Worm (Caenorhabditis elegans) whole organism, late embryonic: ENCODE data around the gene aat-3.

Source experiments
- C08G9.2 ChIP-seq: sonication (generic microtip); optimal IDR thresholded peaks from 2 replicates; lab custom pipeline; 2016; ENCODE audit warnings: mild to moderate bottlenecking, missing genetic modification characterization, moderate library complexity, missing compliant biosample characterization
- C38D4.7 ChIP-seq: fragments of 200-800 bp; sonication (Bioruptor generic); optimal IDR thresholded peaks from 2 replicates; lab custom pipeline; 2018; ENCODE audit warnings: mild to moderate bottlenecking, missing genetic modification characterization, moderate library complexity, missing compliant biosample characterization
- F13H6.1 ChIP-seq: sonication (generic microtip); optimal IDR thresholded peaks from 2 replicates; lab custom pipeline; 2016; ENCODE audit warnings: missing genetic modification characterization, missing compliant biosample characterization
- K09A11.1 ChIP-seq: sonication (generic microtip); optimal IDR thresholded peaks from 2 replicates; lab custom pipeline; 2017; ENCODE audit warnings: antibody characterized with exemption, mild to moderate bottlenecking, missing genetic modification characterization, missing compliant biosample characterization; ENCODE audit not compliant: insufficient read depth
- T23F11.4 ChIP-seq: fragments of 200-800 bp; sonication (Bioruptor generic); optimal IDR thresholded peaks from 2 replicates; lab custom pipeline; 2018; ENCODE audit warnings: mild to moderate bottlenecking, missing genetic modification characterization, missing compliant biosample characterization
- Y22D7AL.16 ChIP-seq: sonication (generic microtip); optimal IDR thresholded peaks from 2 replicates; lab custom pipeline; 2016; ENCODE audit warnings: missing genetic modification characterization, missing compliant biosample characterization
- ama-1 ChIP-seq: fragments of 150-350 bp; optimal IDR thresholded peaks from 2 replicates; lab custom pipeline; 2014
- ceh-14 ChIP-seq: sonication (generic microtip); optimal IDR thresholded peaks from 2 replicates; lab custom pipeline; 2016; ENCODE audit warnings: missing genotype, missing genetic modification characterization, missing compliant biosample characterization
- ceh-18 ChIP-seq: sonication (generic microtip); optimal IDR thresholded peaks from 2 replicates; lab custom pipeline; 2016; ENCODE audit warnings: missing genetic modification characterization, missing compliant biosample characterization
- ceh-19 ChIP-seq: fragments of 200-800 bp; sonication (Bioruptor generic); optimal IDR thresholded peaks from 2 replicates; lab custom pipeline; 2018; ENCODE audit warnings: mild to moderate bottlenecking, missing genetic modification characterization, missing compliant biosample characterization
- ceh-2 ChIP-seq: sonication (generic microtip); optimal IDR thresholded peaks from 2 replicates; lab custom pipeline; 2016; ENCODE audit warnings: missing genotype, missing genetic modification characterization, missing compliant biosample characterization
- ceh-22 ChIP-seq: sonication (generic microtip); optimal IDR thresholded peaks from 2 replicates; lab custom pipeline; 2017; ENCODE audit warnings: missing biosample characterization, missing genetic modification characterization
- ceh-30 ChIP-seq: fragments of 150-350 bp; optimal IDR thresholded peaks from 2 replicates; lab custom pipeline; 2014; ENCODE audit warnings: missing biosample characterization, missing genetic modification characterization
- ceh-31 ChIP-seq: sonication (generic microtip); optimal IDR thresholded peaks from 2 replicates; lab custom pipeline; 2016; ENCODE audit warnings: missing genetic modification characterization, missing compliant biosample characterization
- ceh-34 ChIP-seq: sonication (generic microtip); optimal IDR thresholded peaks from 2 replicates; lab custom pipeline; 2016; ENCODE audit warnings: mild to moderate bottlenecking, missing genetic modification characterization, missing compliant biosample characterization
- ceh-9 ChIP-seq: sonication (generic microtip); optimal IDR thresholded peaks from 2 replicates; lab custom pipeline; 2016; ENCODE audit warnings: mild to moderate bottlenecking, missing genetic modification characterization, inconsistent platforms, missing compliant biosample characterization
- dmd-4 ChIP-seq: sonication (generic microtip); optimal IDR thresholded peaks from 2 replicates; lab custom pipeline; 2016; ENCODE audit warnings: borderline replicate concordance, missing genetic modification characterization, missing compliant biosample characterization
- dve-1 ChIP-seq: sonication (generic microtip); optimal IDR thresholded peaks from 2 replicates; lab custom pipeline; 2017; ENCODE audit warnings: antibody characterized with exemption, mild to moderate bottlenecking, missing genetic modification characterization, missing compliant biosample characterization
- elt-2 ChIP-seq: sonication (generic microtip); optimal IDR thresholded peaks from 2 replicates; lab custom pipeline; 2016; ENCODE audit warnings: missing genetic modification reagents, missing genetic modification characterization, missing compliant biosample characterization
- ets-4 ChIP-seq: sonication (generic microtip); optimal IDR thresholded peaks from 2 replicates; lab custom pipeline; 2016; ENCODE audit warnings: missing genetic modification characterization, missing compliant biosample characterization
- fax-1 ChIP-seq: sonication (generic microtip); optimal IDR thresholded peaks from 2 replicates; lab custom pipeline; 2016; ENCODE audit warnings: missing genotype, missing genetic modification characterization, missing compliant biosample characterization
- fkh-10 ChIP-seq: fragments of 150-350 bp; optimal IDR thresholded peaks from 2 replicates; lab custom pipeline; 2014; ENCODE audit warnings: missing biosample characterization, missing genetic modification reagents, missing genetic modification characterization
- gmeb-2 ChIP-seq: sonication (generic microtip); optimal IDR thresholded peaks from 2 replicates; lab custom pipeline; 2016; ENCODE audit warnings: missing genetic modification characterization, inconsistent platforms, missing compliant biosample characterization
- hlh-8 ChIP-seq: sonication (generic microtip); optimal IDR thresholded peaks from 2 replicates; lab custom pipeline; 2016; ENCODE audit warnings: missing genotype, missing genetic modification characterization, missing compliant biosample characterization
- madf-2 ChIP-seq: sonication (generic microtip); optimal IDR thresholded peaks from 2 replicates; lab custom pipeline; 2017; ENCODE audit warnings: missing genetic modification characterization, missing compliant biosample characterization
- nfya-1 ChIP-seq: sonication (generic microtip); optimal IDR thresholded peaks from 2 replicates; lab custom pipeline; 2017; ENCODE audit warnings: missing genetic modification characterization, mild to moderate bottlenecking, missing compliant biosample characterization, antibody characterized with exemption, moderate library complexity
- nhr-11 ChIP-seq: fragments of 150-350 bp; optimal IDR thresholded peaks from 2 replicates; lab custom pipeline; 2014; ENCODE audit warnings: missing biosample characterization, missing genetic modification characterization
- nhr-232 ChIP-seq: sonication (generic microtip); optimal IDR thresholded peaks from 2 replicates; lab custom pipeline; 2016; ENCODE audit warnings: missing genetic modification characterization, missing compliant biosample characterization
- pat-9 ChIP-seq: fragments of 200-800 bp; sonication (Bioruptor generic); optimal IDR thresholded peaks from 2 replicates; lab custom pipeline; 2018; ENCODE audit warnings: mild to moderate bottlenecking, missing genetic modification characterization, moderate library complexity, missing compliant biosample characterization
- pha-2 ChIP-seq: sonication (generic microtip); optimal IDR thresholded peaks from 2 replicates; lab custom pipeline; 2017; ENCODE audit warnings: mild to moderate bottlenecking, missing genetic modification characterization, missing compliant biosample characterization
- pha-4 ChIP-seq: fragments of 150-350 bp; optimal IDR thresholded peaks from 2 replicates; lab custom pipeline; 2018; ENCODE audit warnings: missing biosample characterization, missing genetic modification reagents, missing genetic modification characterization
- pqm-1 ChIP-seq: sonication (generic microtip); optimal IDR thresholded peaks from 2 replicates; lab custom pipeline; 2016; ENCODE audit warnings: missing genetic modification characterization, missing compliant biosample characterization
- pros-1 ChIP-seq: fragments of 150-350 bp; optimal IDR thresholded peaks from 2 replicates; lab custom pipeline; 2014; ENCODE audit warnings: missing biosample characterization, missing genetic modification reagents, missing genetic modification characterization
- ref-2 ChIP-seq: sonication (generic microtip); optimal IDR thresholded peaks from 2 replicates; lab custom pipeline; 2016; ENCODE audit warnings: missing genetic modification characterization, missing compliant biosample characterization
- rnt-1 ChIP-seq: sonication (generic microtip); optimal IDR thresholded peaks from 2 replicates; lab custom pipeline; 2016; ENCODE audit warnings: missing genetic modification characterization, missing compliant biosample characterization
- sdc-2 ChIP-seq: sonication (generic microtip); optimal IDR thresholded peaks from 2 replicates; lab custom pipeline; 2016; ENCODE audit warnings: missing genotype, missing genetic modification characterization, missing compliant biosample characterization
- sox-2 ChIP-seq: fragments of 200-800 bp; sonication (Bioruptor generic); IDR thresholded peaks from 2 replicates; pipeline ENCODE4 v1.3.6; 2022; ENCODE audit warnings: missing genetic modification reagents, missing genetic modification characterization, missing compliant biosample characterization
- sox-4 ChIP-seq: sonication (generic microtip); optimal IDR thresholded peaks from 2 replicates; lab custom pipeline; 2017; ENCODE audit warnings: mild to moderate bottlenecking, missing genetic modification characterization, inconsistent platforms, missing compliant biosample characterization
- syd-9 ChIP-seq: sonication (generic microtip); optimal IDR thresholded peaks from 2 replicates; lab custom pipeline; 2016; ENCODE audit warnings: mild to moderate bottlenecking, missing genetic modification characterization, moderate library complexity, missing compliant biosample characterization
- ttx-3 ChIP-seq: sonication (generic microtip); optimal IDR thresholded peaks from 2 replicates; lab custom pipeline; 2016; ENCODE audit warnings: missing genetic modification reagents, missing genetic modification characterization, missing compliant biosample characterization
- unc-42 ChIP-seq: sonication (generic microtip); optimal IDR thresholded peaks from 2 replicates; lab custom pipeline; 2016; ENCODE audit warnings: missing genotype, missing genetic modification characterization, missing compliant biosample characterization
- unc-55 ChIP-seq: sonication (generic microtip); optimal IDR thresholded peaks from 2 replicates; lab custom pipeline; 2017; ENCODE audit warnings: missing biosample characterization, missing genetic modification reagents, missing genetic modification characterization
- unc-86 ChIP-seq: sonication (generic microtip); optimal IDR thresholded peaks from 2 replicates; lab custom pipeline; 2016; ENCODE audit warnings: missing genetic modification characterization, missing compliant biosample characterization
- zip-5 ChIP-seq: sonication (generic microtip); optimal IDR thresholded peaks from 2 replicates; lab custom pipeline; 2016; ENCODE audit warnings: missing genetic modification characterization, missing compliant biosample characterization

The aat-3 gene

DNA sequence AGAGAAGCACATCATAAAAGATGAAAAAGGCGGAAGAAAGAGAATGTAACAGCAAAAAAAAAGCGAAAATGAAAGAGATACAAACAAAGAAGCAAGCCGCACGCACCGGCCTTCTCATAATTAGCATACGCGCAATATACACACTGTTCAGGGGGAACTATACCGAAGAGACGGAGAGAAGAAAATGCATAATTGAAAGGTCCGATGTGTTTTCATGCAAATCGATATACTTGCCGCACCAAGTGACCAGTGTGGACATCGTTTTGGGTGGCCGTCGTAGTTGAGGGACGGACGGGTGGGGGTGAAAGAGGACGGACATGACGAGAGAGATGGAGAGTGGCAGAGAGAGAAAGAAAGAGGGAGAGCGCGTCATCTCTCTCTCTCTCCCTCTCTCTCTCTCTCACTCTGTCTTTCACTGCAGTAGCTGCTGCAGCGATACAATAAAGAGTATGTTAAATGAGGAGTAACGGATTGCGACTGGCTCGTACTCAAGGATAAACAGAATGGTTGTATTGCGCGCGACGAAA, 15.8 kb upstream of the aat-3 start (continued):
- TF ChIP-seq ceh-14 (tag; lab: Kevin White, UChicago) (peak; percentile 58), madf-2 (tag; lab: Kevin White, UChicago) (peak; percentile 10), syd-9 (tag; lab: Kevin White, UChicago) (peak; percentile 61), gmeb-2 (tag; lab: Kevin White, UChicago) (no peak), fax-1 (no peak), ceh-34 (tag; lab: Kevin White, UChicago) (peak; percentile 87), pha-2 (tag; lab: Kevin White, UChicago) (peak; percentile 38), ceh-9 (tag; lab: Kevin White, UChicago) (no peak), rnt-1 (tag; lab: Kevin White, UChicago) (peak; percentile 68), unc-55 (GFP tag; lab: Kevin White, UChicago) (peak; percentile 97), nhr-11 (no peak), nfya-1 (peak; percentile 88), Y22D7AL.16 (no peak), F13H6.1 (tag; lab: Kevin White, UChicago) (peak; percentile 87), C38D4.7 (no peak), T23F11.4 (peak; percentile 34), ceh-22 (tag; lab: Kevin White, UChicago) (peak; percentile 71), ceh-2 (peak; percentile 50), ceh-31 (tag; lab: Kevin White, UChicago) (peak; percentile 96), ref-2 (tag; lab: Kevin White, UChicago) (peak; percentile 81), fkh-10 (GFP tag; lab: Kevin White, UChicago) (no peak), hlh-8 (tag; lab: Kevin White, UChicago) (no peak), ttx-3 (no peak), sdc-2 (tag; lab: Kevin White, UChicago) (peak; percentile 77), ceh-30 (tag; lab: Kevin White, UChicago) (no peak), sox-2 (GFP tag; lab: Robert Waterston, UW) (no peak; the same call in 1 of the 2 replicates), sox-4 (tag; lab: Kevin White, UChicago) (no peak), ceh-18 (tag; lab: Kevin White, UChicago) (peak; percentile 91), zip-5 (tag; lab: Kevin White, UChicago) (no peak), dve-1 (tag; lab: Kevin White, UChicago) (peak; percentile 67)

DNA sequence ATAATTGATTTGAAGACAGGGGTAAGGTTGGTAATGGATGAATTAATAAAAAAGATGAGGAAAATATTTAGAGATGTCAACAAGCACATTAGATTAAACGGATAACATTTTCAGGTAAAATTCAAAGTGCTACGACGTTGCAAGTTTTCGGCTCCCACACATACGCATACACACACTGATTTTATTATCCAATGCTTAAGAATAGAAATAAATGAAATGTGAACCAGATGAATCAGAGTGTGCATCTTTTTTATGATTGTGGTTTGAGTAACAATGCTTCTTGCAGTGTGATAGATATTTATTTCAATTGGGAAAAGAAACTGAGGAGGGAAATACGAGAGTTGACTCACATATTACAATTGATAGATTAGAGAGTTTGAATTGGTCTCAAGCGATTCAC, 13.3 kb upstream of the aat-3 start:
- TF ChIP-seq hlh-8 (tag; lab: Kevin White, UChicago): peak; percentile 2
- TF ChIP-seq elt-2 (tag; lab: Kevin White, UChicago): no peak

DNA sequence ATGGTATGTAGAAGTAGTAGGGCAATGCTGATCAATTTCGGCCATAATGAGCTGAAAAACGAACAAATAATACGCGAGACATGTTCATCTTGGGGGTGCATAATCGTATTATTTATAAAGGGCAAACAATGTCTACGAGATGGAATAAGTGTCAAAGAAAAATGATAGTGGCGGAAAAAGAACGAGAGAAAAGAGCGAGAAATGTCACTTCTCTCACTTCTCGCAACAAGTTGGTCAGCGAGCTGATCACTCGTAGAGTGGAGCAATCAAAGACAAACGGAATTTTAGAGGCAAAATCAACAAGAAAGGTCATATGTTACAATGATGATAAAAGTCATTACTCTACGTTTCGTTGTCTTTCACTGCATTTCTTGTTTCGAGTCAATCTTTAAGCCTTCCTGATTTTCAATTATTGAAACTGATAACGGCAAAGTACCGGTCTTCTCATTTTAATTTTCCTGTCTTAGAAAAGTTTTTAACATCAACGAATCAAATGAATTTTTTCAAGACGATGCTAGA, 11.0 kb upstream of the aat-3 start, which contains the start of gene F52H2.3:
Gene F52H2.3 (minus strand): TSS at position 51 of the 519 bp plus-strand sequence.
- TF ChIP-seq dmd-4 (tag; lab: Kevin White, UChicago) (no peak), unc-42 (no peak), ama-1 (no peak), ets-4 (no peak), pat-9 (no peak), unc-86 (no peak), pha-4 (no peak), nhr-232 (tag; lab: Kevin White, UChicago) (no peak), pqm-1 (tag; lab: Kevin White, UChicago) (no peak), pros-1 (tag; lab: Kevin White, UChicago) (no peak), nfya-1 (no peak), ceh-22 (tag; lab: Kevin White, UChicago) (no peak), K09A11.1 (tag; lab: Kevin White, UChicago) (no peak), madf-2 (tag; lab: Kevin White, UChicago) (no peak), ceh-19 (GFP tag; lab: Kevin White, UChicago) (no peak), C08G9.2 (tag; lab: Kevin White, UChicago) (no peak)
- TF ChIP-seq, all 69 proteins: peak for 0
